Worm (Caenorhabditis elegans): ENCODE data around the gene F35F10.13.
A peak's percentile ranks its signal among the peaks of the same experiment; 100 is the strongest.
"Not testable (repeated sequence)": the region's sequence is repeated elsewhere in the genome, so short reads cannot be mapped to it uniquely, and the experiment has no call there.

F35F10.13 gene

ce11 chrV:3318975-3319374 is at the start of gene F35F10.13:
TSS of gene F35F10.13 (minus strand) at chrV:3319075.
- TF ChIP-seq Y105C5A.15 (GFP tag; IDR thresholded peaks at IDR 0.05): no peak
- TF ChIP-seq php-3 (GFP tag; IDR thresholded peaks at IDR 0.05): no peak
- no peak for TF ChIP-seq Y5F2A.4 (GFP tag; optimal IDR thresholded peaks at IDR 0.05)
- no peak for TF ChIP-seq ceh-20 (GFP tag; IDR thresholded peaks at IDR 0.05)
- TF ChIP-seq T26A8.4 (GFP tag; IDR thresholded peaks at IDR 0.05): no peak
- TF ChIP-seq daf-19 (GFP tag; conservative IDR thresholded peaks at IDR 0.05): no peak
- TF ChIP-seq snpc-4 (tag; optimal IDR thresholded peaks at IDR 0.05): no peak
- TF ChIP-seq lin-15B (tag; optimal IDR thresholded peaks at IDR 0.05): no peak
- TF ChIP-seq cey-2 (tag; optimal IDR thresholded peaks at IDR 0.05; ENCODE audit: borderline replicate concordance, insufficient read depth): no peak
- TF ChIP-seq F37D6.2 (tag; optimal IDR thresholded peaks at IDR 0.05): no peak
- TF ChIP-seq aly-2 (tag; optimal IDR thresholded peaks at IDR 0.05): no peak
- TF ChIP-seq daf-16 (GFP tag; optimal IDR thresholded peaks at IDR 0.05): no peak
- no peak for TF ChIP-seq daf-16 (tag; optimal IDR thresholded peaks at IDR 0.05)
- TF ChIP-seq hlh-30 (tag; optimal IDR thresholded peaks at IDR 0.05; ENCODE audit: insufficient read depth): no peak
- no peak for TF ChIP-seq snpc-1.2 (GFP tag; IDR thresholded peaks at IDR 0.05)
- no peak for TF ChIP-seq ctbp-1 (GFP tag; IDR thresholded peaks at IDR 0.05)
- TF ChIP-seq lin-29 (GFP tag; IDR thresholded peaks at IDR 0.05): no peak

- not testable (repeated sequence) for TF ChIP-seq duxl-1 (tag; optimal IDR thresholded peaks at IDR 0.05; ENCODE audit: poor library complexity); mdt-29 (GFP tag; IDR thresholded peaks at IDR 0.05); pha-4 (GFP tag; IDR thresholded peaks at IDR 0.05); pha-4 (tag; optimal IDR thresholded peaks at IDR 0.05)
Measured at ce11 chrV:3367773-3368172, 48.9 kb upstream of the F35F10.13 start, which contains the start of gene C04E12.2. TSS of gene C04E12.2 (plus strand) at chrV:3368073.

- TF ChIP-seq aha-1 (tag) (peak; percentile 88), zip-11 (GFP tag; IDR thresholded peaks at IDR 0.05) (no peak), nhr-28 (tag; optimal IDR thresholded peaks at IDR 0.05) (peak; percentile 22)
Measured at ce11 chrV:3362475-3362874, 43.6 kb upstream of the F35F10.13 start, which contains the start of gene C04E12.4. TSS of gene C04E12.4 (plus strand) at chrV:3362775.

- TF ChIP-seq snpc-4 (tag; optimal IDR thresholded peaks at IDR 0.05) (no peak), unc-62 (GFP tag; optimal IDR thresholded peaks at IDR 0.05 in 1 of 2) (peak in 1 of 2 experiments; percentile 97), unc-62 (tag; optimal IDR thresholded peaks at IDR 0.05) (no peak)
Measured at ce11 chrV:3361633-3362032, 42.8 kb upstream of the F35F10.13 start.

- TF ChIP-seq unc-62 (GFP tag; optimal IDR thresholded peaks at IDR 0.05 in 1 of 2) (peak in 1 of 2 experiments; percentile 78), unc-62 (tag; optimal IDR thresholded peaks at IDR 0.05) (no peak), fkh-10 (GFP tag; optimal IDR thresholded peaks at IDR 0.05) (no peak)
Measured at ce11 chrV:3358267-3358666, 39.4 kb upstream of the F35F10.13 start, which contains the start of gene C04E12.5. TSS of gene C04E12.5 (plus strand) at chrV:3358567.

ce11 chrV:3357106-3357505 is 38.2 kb upstream of the F35F10.13 start, which contains the start of gene scrm-3:
TSS of gene scrm-3 (minus strand) at chrV:3357206.
- no peak for TF ChIP-seq zag-1 (tag; optimal IDR thresholded peaks at IDR 0.05)
- TF ChIP-seq nhr-111 (GFP tag; optimal IDR thresholded peaks at IDR 0.05): no peak
- no peak for TF ChIP-seq T26A8.4 (GFP tag; IDR thresholded peaks at IDR 0.05)
- TF ChIP-seq Y48G9A.11 (GFP tag; IDR thresholded peaks at IDR 0.05): no peak
- no peak for TF ChIP-seq arid-1 (GFP tag; conservative IDR thresholded peaks at IDR 0.05)
- no peak for TF ChIP-seq egl-43 (GFP tag; IDR thresholded peaks at IDR 0.05)
- TF ChIP-seq attf-4 (tag; optimal IDR thresholded peaks at IDR 0.05): no peak
- TF ChIP-seq F10B5.3 (tag; optimal IDR thresholded peaks at IDR 0.05): no peak
- TF ChIP-seq snpc-4 (tag; optimal IDR thresholded peaks at IDR 0.05): no peak
- no peak for TF ChIP-seq nhr-28 (tag; optimal IDR thresholded peaks at IDR 0.05)
- no peak for TF ChIP-seq nhr-10 (tag; optimal IDR thresholded peaks at IDR 0.05)
- TF ChIP-seq ztf-7 (tag; optimal IDR thresholded peaks at IDR 0.05): no peak
- no peak for TF ChIP-seq mxl-2 (GFP tag; conservative IDR thresholded peaks at IDR 0.05)
- no peak for TF ChIP-seq ceh-32 (tag; optimal IDR thresholded peaks at IDR 0.05; ENCODE audit: poor library complexity)
